Fruit fly (Drosophila melanogaster) whole organism, embryonic: ENCODE data around the gene CG11674.

Experiments
- Abd-B ChIP-seq: fragments of 200-800 bp; sonication (Bioruptor generic); optimal IDR thresholded peaks from 2 replicates; lab custom pipeline; 2018; ENCODE audit warnings: missing biosample characterization, mild to moderate bottlenecking, missing genetic modification characterization, moderate library complexity
- Aef1 ChIP-seq: fragments of 200-800 bp; sonication (Bioruptor generic); IDR thresholded peaks from 3 replicates; pipeline ENCODE4 v1.3.6; 2022; ENCODE audit warnings: missing biosample characterization, missing genetic modification characterization
- Asciz ChIP-seq: fragments of 200-800 bp; sonication (Bioruptor generic); optimal IDR thresholded peaks from 2 replicates; lab custom pipeline; 2017; ENCODE audit warnings: missing biosample characterization, mild to moderate bottlenecking, missing genetic modification characterization, missing genetic modification reagents
- Atf6 ChIP-seq: fragments of 200-800 bp; sonication (Bioruptor generic); IDR thresholded peaks from 2 replicates; pipeline ENCODE4 v1.3.6; 2022; ENCODE audit warnings: missing biosample characterization, missing genetic modification characterization
- B-H2 ChIP-seq: fragments of 200-800 bp; sonication (Bioruptor generic); optimal IDR thresholded peaks from 2 replicates; lab custom pipeline; 2018; ENCODE audit warnings: missing biosample characterization, mild to moderate bottlenecking, missing genetic modification characterization
- Bgb ChIP-seq: fragments of 200-800 bp; sonication (Bioruptor generic); IDR thresholded peaks from 2 replicates; pipeline ENCODE4 v1.3.6; 2022; ENCODE audit warnings: missing biosample characterization, missing genetic modification characterization; ENCODE audit not compliant: partially characterized antibody
- CG10543 ChIP-seq: fragments of 200-800 bp; sonication (Bioruptor generic); optimal IDR thresholded peaks from 3 replicates; lab custom pipeline; 2017; ENCODE audit warnings: missing biosample characterization, mild to moderate bottlenecking, missing genetic modification characterization, moderate library complexity
- CG10654 ChIP-seq: fragments of 200-800 bp; sonication (Bioruptor generic); optimal IDR thresholded peaks from 2 replicates; lab custom pipeline; 2016; ENCODE audit warnings: missing biosample characterization, missing genetic modification characterization
- CG11723 ChIP-seq: fragments of 200-800 bp; sonication (Bioruptor generic); optimal IDR thresholded peaks from 2 replicates; lab custom pipeline; 2017; ENCODE audit warnings: missing biosample characterization, mild to moderate bottlenecking, missing genetic modification characterization
- CG12391 ChIP-seq: fragments of 200-800 bp; sonication (Bioruptor generic); optimal IDR thresholded peaks from 3 replicates; lab custom pipeline; 2018; ENCODE audit warnings: missing biosample characterization, mild to moderate bottlenecking, missing genetic modification characterization, moderate library complexity
- CG12769 ChIP-seq: fragments of 200-800 bp; sonication (Bioruptor generic); optimal IDR thresholded peaks from 2 replicates; lab custom pipeline; 2019; ENCODE audit warnings: missing biosample characterization, mild to moderate bottlenecking, missing genetic modification characterization, moderate library complexity
- CG14667 ChIP-seq: fragments of 200-800 bp; sonication (Bioruptor generic); IDR thresholded peaks from 2 replicates; pipeline ENCODE4 v1.3.6; 2022; ENCODE audit warnings: missing biosample characterization, missing genetic modification characterization
- CG15514 ChIP-seq: fragments of 200-800 bp; sonication (Bioruptor generic); optimal IDR thresholded peaks from 3 replicates; lab custom pipeline; 2017; ENCODE audit warnings: missing biosample characterization, missing genetic modification characterization, mild to moderate bottlenecking, moderate library complexity, missing genetic modification reagents
- CG2202 ChIP-seq: fragments of 200-800 bp; sonication (Bioruptor generic); optimal IDR thresholded peaks from 2 replicates; lab custom pipeline; 2018; ENCODE audit warnings: missing biosample characterization, mild to moderate bottlenecking, missing genetic modification characterization
- CG31365 ChIP-seq: fragments of 200-800 bp; sonication (Bioruptor generic); optimal IDR thresholded peaks from 2 replicates; lab custom pipeline; 2018; ENCODE audit warnings: missing biosample characterization, mild to moderate bottlenecking, missing genetic modification characterization
- CG6791 ChIP-seq: fragments of 200-800 bp; sonication (Bioruptor generic); IDR thresholded peaks from 3 replicates; pipeline ENCODE4 v1.3.6; 2022; ENCODE audit warnings: missing biosample characterization, missing genetic modification characterization; ENCODE audit not compliant: partially characterized antibody
- CG7745 ChIP-seq: fragments of 200-800 bp; sonication (Bioruptor generic); optimal IDR thresholded peaks from 2 replicates; lab custom pipeline; 2018; ENCODE audit warnings: missing biosample characterization, mild to moderate bottlenecking, missing genetic modification characterization, moderate library complexity
- CG7786 ChIP-seq: fragments of 200-800 bp; sonication (Bioruptor generic); optimal IDR thresholded peaks from 2 replicates; lab custom pipeline; 2016; ENCODE audit warnings: missing biosample characterization, missing genetic modification characterization
- CG9817 ChIP-seq: fragments of 200-800 bp; sonication (Bioruptor generic); optimal IDR thresholded peaks from 2 replicates; lab custom pipeline; 2018; ENCODE audit warnings: missing biosample characterization, mild to moderate bottlenecking, missing genetic modification characterization, moderate library complexity
- Deaf1 ChIP-seq: fragments of 200-800 bp; optimal IDR thresholded peaks from 3 replicates; lab custom pipeline; 2019; ENCODE audit warnings: missing biosample characterization, mild to moderate bottlenecking, missing genetic modification characterization, moderate library complexity
- HLHmδ ChIP-seq: fragments of 200-800 bp; sonication (Bioruptor generic); optimal IDR thresholded peaks from 2 replicates; lab custom pipeline; 2018; ENCODE audit warnings: missing biosample characterization, mild to moderate bottlenecking, missing genetic modification characterization, moderate library complexity
- HmgD ChIP-seq: fragments of 200-800 bp; sonication (Bioruptor generic); optimal IDR thresholded peaks from 3 replicates; lab custom pipeline; 2016; ENCODE audit warnings: missing biosample characterization, missing genetic modification characterization
- Hr51 ChIP-seq, 2 experiments: fragments of 200-800 bp; sonication (Bioruptor generic); optimal IDR thresholded peaks; 2 replicates in 1 of 2; 3 replicates in 1 of 2; lab custom pipeline; 2016 to 2018; ENCODE audit warnings: missing biosample characterization in 2 of 2, missing genetic modification characterization in 2 of 2, mild to moderate bottlenecking in 1 of 2, moderate library complexity in 1 of 2
- Jarid2 ChIP-seq: fragments of 200-800 bp; sonication (Bioruptor generic); optimal IDR thresholded peaks from 3 replicates; lab custom pipeline; 2017; ENCODE audit warnings: mild to moderate bottlenecking, missing biosample characterization, missing genetic modification reagents, missing genetic modification characterization
- Kr ChIP-seq: fragments of 200-800 bp; sonication (Bioruptor generic); optimal IDR thresholded peaks from 2 replicates; lab custom pipeline; 2017; ENCODE audit warnings: missing biosample characterization, mild to moderate bottlenecking, missing genetic modification characterization
- Stat92E ChIP-seq, 3 experiments: fragments of >200 bp in 2 of 3; fragments of 200-800 bp in 1 of 3; sonication (Bioruptor generic) in 1 of 3; optimal IDR thresholded peaks; 2 replicates each; lab custom pipeline; 2017 to 2019; ENCODE audit warnings: missing biosample characterization in 3 of 3, missing genetic modification characterization in 3 of 3, mild to moderate bottlenecking in 1 of 3, moderate library complexity in 1 of 3
- ara ChIP-seq: fragments of 200-800 bp; sonication (Bioruptor generic); IDR thresholded peaks from 2 replicates; pipeline ENCODE4 v1.3.6; 2022; ENCODE audit warnings: missing biosample characterization, missing genetic modification characterization
- bbx ChIP-seq: fragments of 200-800 bp; sonication (Bioruptor generic); IDR thresholded peaks from 2 replicates; pipeline ENCODE4 v1.3.6; 2022; ENCODE audit warnings: missing biosample characterization, missing genetic modification characterization; ENCODE audit not compliant: partially characterized antibody
- bowl ChIP-seq: fragments of 200-800 bp; sonication (Bioruptor generic); IDR thresholded peaks from 2 replicates; pipeline ENCODE4 v1.3.6; 2022; ENCODE audit warnings: missing biosample characterization, missing genetic modification characterization
- chinmo ChIP-seq: fragments of 200-800 bp; sonication (Bioruptor generic); IDR thresholded peaks from 4 replicates; pipeline ENCODE4 v1.3.6; 2022; ENCODE audit warnings: missing biosample characterization, missing genetic modification characterization; ENCODE audit not compliant: partially characterized antibody
- corto ChIP-seq: fragments of 200-800 bp; sonication (Bioruptor generic); optimal IDR thresholded peaks from 2 replicates; lab custom pipeline; 2016; ENCODE audit warnings: missing biosample characterization, mild to moderate bottlenecking, missing genetic modification characterization, moderate library complexity
- danr ChIP-seq: fragments of 200-800 bp; sonication (Bioruptor generic); IDR thresholded peaks from 2 replicates; pipeline ENCODE4 v1.3.6; 2022; ENCODE audit warnings: missing biosample characterization, missing genetic modification characterization
- dati ChIP-seq: fragments of 200-800 bp; sonication (Bioruptor generic); IDR thresholded peaks from 2 replicates; pipeline ENCODE4 v1.3.6; 2022; ENCODE audit warnings: missing biosample characterization, missing genetic modification characterization
- exex ChIP-seq: fragments of 200-800 bp; sonication (Bioruptor generic); optimal IDR thresholded peaks from 4 replicates; lab custom pipeline; 2018; ENCODE audit warnings: missing biosample characterization, mild to moderate bottlenecking, missing genetic modification characterization, moderate library complexity
- kay ChIP-seq: fragments of 200-800 bp; sonication (Bioruptor generic); optimal IDR thresholded peaks from 2 replicates; lab custom pipeline; 2016; ENCODE audit warnings: missing biosample characterization, missing genetic modification characterization
- kni ChIP-seq: fragments of 200-800 bp; sonication (Bioruptor generic); optimal IDR thresholded peaks from 3 replicates; lab custom pipeline; 2017; ENCODE audit warnings: mild to moderate bottlenecking, missing biosample characterization, missing genetic modification reagents, missing genetic modification characterization
- luna ChIP-seq: fragments of 200-800 bp; sonication (Bioruptor generic); optimal IDR thresholded peaks from 2 replicates; lab custom pipeline; 2016; ENCODE audit warnings: missing biosample characterization, missing genetic modification characterization
- mirr ChIP-seq: fragments of 200-800 bp; sonication (Bioruptor generic); optimal IDR thresholded peaks from 3 replicates; lab custom pipeline; 2018; ENCODE audit warnings: missing biosample characterization, mild to moderate bottlenecking, missing genetic modification characterization
- pan ChIP-seq, 4 experiments: fragments of >200 bp in 3 of 4; fragments of 200-800 bp in 1 of 4; sonication (Bioruptor generic) in 1 of 4; optimal IDR thresholded peaks in 3 of 4; IDR thresholded peaks in 1 of 4; 2 replicates each; pipeline versions ENCODE4 v1.3.6 to Lab custom; 2017 to 2022; ENCODE audit warnings: missing biosample characterization in 2 of 4, missing genetic modification characterization in 2 of 4, mixed read lengths in 1 of 4
- ro ChIP-seq: fragments of 200-800 bp; sonication (Bioruptor generic); IDR thresholded peaks from 2 replicates; pipeline ENCODE4 v1.3.6; 2022; ENCODE audit warnings: missing biosample characterization, missing genetic modification characterization
- schlank ChIP-seq: fragments of 200-800 bp; sonication (Bioruptor generic); optimal IDR thresholded peaks from 2 replicates; lab custom pipeline; 2018; ENCODE audit warnings: missing biosample characterization, mild to moderate bottlenecking, missing genetic modification characterization
- sens-2 ChIP-seq: fragments of 200-800 bp; sonication (Bioruptor generic); IDR thresholded peaks from 2 replicates; pipeline ENCODE4 v1.3.6; 2022; ENCODE audit warnings: missing biosample characterization, missing genetic modification characterization
- sisA ChIP-seq: fragments of 200-800 bp; sonication (Bioruptor generic); IDR thresholded peaks from 2 replicates; pipeline ENCODE4 v1.3.6; 2022; ENCODE audit warnings: missing biosample characterization, missing genetic modification characterization
- ssp ChIP-seq: fragments of 200-800 bp; sonication (Bioruptor generic); IDR thresholded peaks from 2 replicates; pipeline ENCODE4 v1.3.6; 2022; ENCODE audit warnings: missing biosample characterization, missing genetic modification characterization
- tap ChIP-seq: fragments of 200-800 bp; optimal IDR thresholded peaks from 3 replicates; lab custom pipeline; 2019; ENCODE audit warnings: missing biosample characterization, mild to moderate bottlenecking, missing genetic modification characterization, moderate library complexity
- ttk ChIP-seq: fragments of 200-800 bp; sonication (Bioruptor generic); IDR thresholded peaks from 2 replicates; pipeline ENCODE4 v2.1.2; 2022; ENCODE audit warnings: missing biosample characterization, missing genetic modification characterization

CG11674 gene

dm6 chrX:14214505-14215449 is 10.9 kb downstream of the CG11674 start (continued):
- TF ChIP-seq sens-2 (GFP tag; lab: Robert Waterston, UW) (no peak), CG14667 (GFP tag; lab: Robert Waterston, UW) (no peak), kay (no peak), luna (GFP tag; lab: Kevin White, UChicago) (no peak), corto (GFP tag; lab: Kevin White, UChicago) (no peak), HmgD (no peak), Hr51 (GFP tag; optimal IDR thresholded peaks at IDR 0.05; lab: Kevin White, UChicago) (peak in 1 of 2 experiments; percentile 59), sisA (GFP tag; lab: Robert Waterston, UW) (peak; percentile 48; the same call in 1 of the 2 replicates), B-H2 (GFP tag; lab: Kevin White, UChicago) (no peak), ara (GFP tag; lab: Robert Waterston, UW) (0 out of 2 replicates have a peak, but pooled peaks have one; percentile 17), kni (GFP tag; lab: Kevin White, UChicago) (no peak), bbx (GFP tag; lab: Robert Waterston, UW) (no peak), CG7745 (no peak), exex (tag; lab: Kevin White, UChicago) (no peak), ttk (GFP tag; lab: Robert Waterston, UW) (no peak), schlank (tag; lab: Kevin White, UChicago) (no peak), Jarid2 (GFP tag; lab: Kevin White, UChicago) (no peak), CG31365 (tag; lab: Kevin White, UChicago) (no peak), ssp (GFP tag; lab: Robert Waterston, UW) (no peak), chinmo (GFP tag; lab: Robert Waterston, UW) (0 out of 4 replicates have a peak, but pooled peaks have one; percentile 42), CG15514 (GFP tag; lab: Kevin White, UChicago) (peak; percentile 19), ro (no peak), CG10654 (GFP tag; lab: Kevin White, UChicago) (no peak), CG11723 (GFP tag; lab: Kevin White, UChicago) (peak; percentile 1), HLHmδ (no peak), tap (tag; lab: Kevin White, UChicago) (peak; percentile 13), CG10543 (GFP tag; lab: Kevin White, UChicago) (no peak), Stat92E (GFP tag; optimal IDR thresholded peaks at IDR 0.05; lab: Kevin White, UChicago) (no peak), bowl (GFP tag; lab: Robert Waterston, UW) (no peak), mirr (GFP tag; lab: Kevin White, UChicago) (no peak), danr (GFP tag; lab: Robert Waterston, UW) (no peak), pan (optimal IDR thresholded peaks at IDR 0.05; lab: Kevin White, UChicago) (no peak), pan (GFP tag; optimal IDR thresholded peaks at IDR 0.05 in 1 of 2, IDR thresholded peaks at IDR 0.05 in 1 of 2) (peak in 1 of 2 experiments; percentile 42), CG9817 (peak; percentile 56), Atf6 (peak; percentile 47; the same call in 1 of the 2 replicates), Kr (GFP tag; lab: Kevin White, UChicago) (no peak), CG2202 (tag; lab: Kevin White, UChicago) (no peak), Abd-B (GFP tag; lab: Kevin White, UChicago) (peak; percentile 23), CG6791 (GFP tag; lab: Robert Waterston, UW) (no peak), dati (no peak), CG7786 (GFP tag; lab: Kevin White, UChicago) (no peak), Bgb (GFP tag; lab: Robert Waterston, UW) (no peak), CG12769 (tag; lab: Kevin White, UChicago) (no peak), Asciz (GFP tag; lab: Kevin White, UChicago) (no peak), Deaf1 (tag; lab: Kevin White, UChicago) (peak; percentile 31), Aef1 (GFP tag; lab: Robert Waterston, UW) (0 out of 3 replicates have a peak, but pooled peaks have one; percentile 41), CG12391 (tag; lab: Kevin White, UChicago) (peak; percentile 28)
